Fruit fly (Drosophila melanogaster) whole organism, embryonic: Measurements from ENCODE around the gene Pi4KIIalpha.
A peak's percentile ranks its signal among the peaks of the same experiment; 100 is the strongest.

Source experiments
- CG11085 ChIP-seq: fragments of 200-800 bp; sonication (Bioruptor generic); IDR thresholded peaks from 2 replicates; pipeline ENCODE4 v1.3.6; 2022; ENCODE audit warnings: missing biosample characterization, missing genetic modification characterization
- CG14710 ChIP-seq: fragments of 200-800 bp; sonication (Bioruptor generic); optimal IDR thresholded peaks from 3 replicates; lab custom pipeline; 2019; ENCODE audit warnings: missing biosample characterization, mild to moderate bottlenecking, missing genetic modification characterization, moderate library complexity
- CG15601 ChIP-seq: fragments of 200-800 bp; sonication (Bioruptor generic); optimal IDR thresholded peaks from 3 replicates; lab custom pipeline; 2019; ENCODE audit warnings: missing biosample characterization, mild to moderate bottlenecking, missing genetic modification characterization, moderate library complexity
- CG17359 ChIP-seq: fragments of 200-800 bp; sonication (Bioruptor generic); optimal IDR thresholded peaks from 3 replicates; lab custom pipeline; 2018; ENCODE audit warnings: missing biosample characterization, mild to moderate bottlenecking, missing genetic modification characterization, moderate library complexity
- CG17802 ChIP-seq: fragments of 200-800 bp; sonication (Bioruptor generic); optimal IDR thresholded peaks from 2 replicates; lab custom pipeline; 2018; ENCODE audit warnings: missing biosample characterization, mild to moderate bottlenecking, missing genetic modification characterization, moderate library complexity
- CG1792 ChIP-seq: fragments of 200-800 bp; sonication (Bioruptor generic); optimal IDR thresholded peaks from 2 replicates; lab custom pipeline; 2016; ENCODE audit warnings: missing biosample characterization, missing genetic modification characterization
- CG2199 ChIP-seq: fragments of 200-800 bp; sonication (Bioruptor generic); IDR thresholded peaks from 3 replicates; pipeline ENCODE4 v1.3.6; 2022; ENCODE audit warnings: missing biosample characterization, missing genetic modification characterization
- CG2678 ChIP-seq: fragments of 200-800 bp; sonication (Bioruptor generic); optimal IDR thresholded peaks from 3 replicates; lab custom pipeline; 2019; ENCODE audit warnings: missing biosample characterization, mild to moderate bottlenecking, missing genetic modification characterization, moderate library complexity
- CG2875 ChIP-seq: fragments of 200-800 bp; sonication (Bioruptor generic); optimal IDR thresholded peaks from 2 replicates; lab custom pipeline; 2017; ENCODE audit warnings: missing biosample characterization, mild to moderate bottlenecking, missing genetic modification characterization, missing genetic modification reagents
- CG30431 ChIP-seq: fragments of 200-800 bp; sonication (Bioruptor generic); optimal IDR thresholded peaks from 2 replicates; lab custom pipeline; 2017; ENCODE audit warnings: missing biosample characterization, missing genetic modification characterization
- CG31441 ChIP-seq: fragments of 200-800 bp; sonication (Bioruptor generic); IDR thresholded peaks from 2 replicates; pipeline ENCODE4 v1.3.6; 2022; ENCODE audit warnings: missing biosample characterization, missing genetic modification characterization
- CG33213 ChIP-seq: fragments of 200-800 bp; sonication (Bioruptor generic); optimal IDR thresholded peaks from 3 replicates; lab custom pipeline; 2016; ENCODE audit warnings: missing biosample characterization, missing genetic modification characterization
- CG34376 ChIP-seq: fragments of 200-800 bp; sonication (Bioruptor generic); optimal IDR thresholded peaks from 2 replicates; lab custom pipeline; 2018; ENCODE audit warnings: missing biosample characterization, mild to moderate bottlenecking, missing genetic modification characterization
- CG6175 ChIP-seq: fragments of 200-800 bp; sonication (Bioruptor generic); IDR thresholded peaks from 3 replicates; pipeline ENCODE4 v1.3.6; 2022; ENCODE audit warnings: missing biosample characterization, missing genetic modification characterization
- CG6791 ChIP-seq: fragments of 200-800 bp; sonication (Bioruptor generic); IDR thresholded peaks from 3 replicates; pipeline ENCODE4 v1.3.6; 2022; ENCODE audit warnings: missing biosample characterization, missing genetic modification characterization; ENCODE audit not compliant: partially characterized antibody
- CG7372 ChIP-seq: fragments of 200-800 bp; sonication (Bioruptor generic); IDR thresholded peaks from 2 replicates; pipeline ENCODE4 v1.3.6; 2022; ENCODE audit warnings: missing biosample characterization, missing genetic modification characterization
- CoRest ChIP-seq: fragments of 200-800 bp; sonication (Bioruptor generic); optimal IDR thresholded peaks from 3 replicates; lab custom pipeline; 2018; ENCODE audit warnings: missing biosample characterization, mild to moderate bottlenecking, missing genetic modification characterization, moderate library complexity
- D19B ChIP-seq: fragments of 200-800 bp; sonication (Bioruptor generic); optimal IDR thresholded peaks from 2 replicates; lab custom pipeline; 2017; ENCODE audit warnings: missing biosample characterization, mild to moderate bottlenecking, missing genetic modification characterization
- Hmr ChIP-seq: fragments of 200-800 bp; sonication (Bioruptor generic); optimal IDR thresholded peaks from 3 replicates; lab custom pipeline; 2017; ENCODE audit warnings: mild to moderate bottlenecking, missing biosample characterization, missing genetic modification reagents, missing genetic modification characterization
- Hr39 ChIP-seq: fragments of >200 bp; optimal IDR thresholded peaks from 2 replicates; lab custom pipeline; 2017
- Hr78 ChIP-seq, 2 experiments: fragments of 200-800 bp in 1 of 2; fragments of >200 bp in 1 of 2; sonication (Bioruptor generic) in 1 of 2; optimal IDR thresholded peaks; 2 replicates each; lab custom pipeline; 2017 to 2019; ENCODE audit warnings: missing biosample characterization in 2 of 2, missing genetic modification characterization in 2 of 2, mild to moderate bottlenecking in 1 of 2, moderate library complexity in 1 of 2
- Lim3 ChIP-seq: fragments of 200-800 bp; sonication (Bioruptor generic); IDR thresholded peaks from 2 replicates; pipeline ENCODE4 v1.3.6; 2022; ENCODE audit warnings: missing biosample characterization, missing genetic modification characterization
- Med ChIP-seq: fragments of 200-800 bp; sonication (Bioruptor generic); peaks from one replicate; lab custom pipeline; 2016; ENCODE audit warnings: missing biosample characterization, missing genetic modification characterization, mild to moderate bottlenecking, inconsistent platforms, moderate library complexity
- NC2α ChIP-seq: fragments of 200-800 bp; sonication (Bioruptor generic); optimal IDR thresholded peaks from 2 replicates; lab custom pipeline; 2016; ENCODE audit warnings: missing biosample characterization, missing genetic modification characterization
- NC2β ChIP-seq: fragments of 200-800 bp; sonication (Bioruptor generic); optimal IDR thresholded peaks from 2 replicates; lab custom pipeline; 2016; ENCODE audit warnings: missing biosample characterization, missing genetic modification characterization
- Nf-YC ChIP-seq: fragments of 200-800 bp; optimal IDR thresholded peaks from 3 replicates; lab custom pipeline; 2019; ENCODE audit warnings: missing biosample characterization, mild to moderate bottlenecking, missing genetic modification characterization, moderate library complexity
- Optix ChIP-seq: fragments of 200-800 bp; sonication (Bioruptor generic); IDR thresholded peaks from 3 replicates; pipeline ENCODE4 v1.3.6; 2022; ENCODE audit warnings: missing biosample characterization, missing genetic modification characterization
- Poxn ChIP-seq: fragments of 200-800 bp; sonication (Bioruptor generic); IDR thresholded peaks from 2 replicates; pipeline ENCODE4 v1.3.6; 2022; ENCODE audit warnings: missing biosample characterization, missing genetic modification characterization
- Rx ChIP-seq: fragments of 200-800 bp; sonication (Bioruptor generic); IDR thresholded peaks from 2 replicates; pipeline ENCODE4 v1.3.6; 2022; ENCODE audit warnings: missing biosample characterization, missing genetic modification characterization
- Xrp1 ChIP-seq: fragments of 200-800 bp; sonication (Bioruptor generic); IDR thresholded peaks from 2 replicates; pipeline ENCODE4 v1.3.6; 2022; ENCODE audit warnings: missing biosample characterization, missing genetic modification characterization
- ab ChIP-seq: fragments of 200-800 bp; sonication (Bioruptor generic); optimal IDR thresholded peaks from 2 replicates; lab custom pipeline; 2016; ENCODE audit warnings: missing biosample characterization, missing genetic modification characterization
- amos ChIP-seq: fragments of 200-800 bp; sonication (Bioruptor generic); IDR thresholded peaks from 2 replicates; pipeline ENCODE4 v1.3.6; 2022; ENCODE audit warnings: missing biosample characterization, missing genetic modification characterization; ENCODE audit not compliant: partially characterized antibody
- cas ChIP-seq: fragments of 200-800 bp; sonication (Bioruptor generic); IDR thresholded peaks from 2 replicates; pipeline ENCODE4 v1.3.6; 2022; ENCODE audit warnings: missing biosample characterization, missing genetic modification characterization
- crp ChIP-seq, 2 experiments: fragments of 200-800 bp; sonication (Bioruptor generic); optimal IDR thresholded peaks; 2 replicates in 1 of 2; 3 replicates in 1 of 2; lab custom pipeline; 2017; ENCODE audit warnings: missing biosample characterization in 2 of 2, missing genetic modification characterization in 2 of 2, mild to moderate bottlenecking in 1 of 2, moderate library complexity in 1 of 2
- dati ChIP-seq: fragments of 200-800 bp; sonication (Bioruptor generic); IDR thresholded peaks from 2 replicates; pipeline ENCODE4 v1.3.6; 2022; ENCODE audit warnings: missing biosample characterization, missing genetic modification characterization
- dmrt99B ChIP-seq: fragments of 200-800 bp; sonication (Bioruptor generic); optimal IDR thresholded peaks from 2 replicates; lab custom pipeline; 2018; ENCODE audit warnings: missing biosample characterization, mild to moderate bottlenecking, missing genetic modification characterization, moderate library complexity
- en ChIP-seq: fragments of 200-800 bp; sonication (Bioruptor generic); optimal IDR thresholded peaks from 2 replicates; lab custom pipeline; 2016; ENCODE audit warnings: missing biosample characterization, missing genetic modification characterization
- fru ChIP-seq: fragments of >200 bp; optimal IDR thresholded peaks from 2 replicates; lab custom pipeline; 2017
- gsb ChIP-seq: fragments of 200-800 bp; sonication (Bioruptor generic); IDR thresholded peaks from 2 replicates; pipeline ENCODE4 v1.3.6; 2022; ENCODE audit warnings: missing biosample characterization, missing genetic modification characterization
- knrl ChIP-seq: fragments of 200-800 bp; sonication (Bioruptor generic); IDR thresholded peaks from 3 replicates; pipeline ENCODE4 v1.3.6; 2022; ENCODE audit warnings: missing biosample characterization, missing genetic modification characterization; ENCODE audit not compliant: partially characterized antibody
- lola ChIP-seq, 3 experiments: fragments of >200 bp in 2 of 3; fragments of 200-800 bp in 1 of 3; sonication (Bioruptor generic) in 1 of 3; optimal IDR thresholded peaks; 2 replicates each; lab custom pipeline; 2017 to 2019; ENCODE audit warnings: missing biosample characterization in 3 of 3, missing genetic modification characterization in 3 of 3, mild to moderate bottlenecking in 1 of 3, moderate library complexity in 1 of 3
- maf-S ChIP-seq: fragments of 200-800 bp; sonication (Bioruptor generic); optimal IDR thresholded peaks from 2 replicates; lab custom pipeline; 2016; ENCODE audit warnings: missing biosample characterization, missing genetic modification characterization
- peb ChIP-seq: fragments of 200-800 bp; sonication (Bioruptor generic); IDR thresholded peaks from 2 replicates; pipeline ENCODE4 v1.3.6; 2022; ENCODE audit warnings: missing biosample characterization, missing genetic modification characterization
- pita ChIP-seq: fragments of 200-800 bp; sonication (Bioruptor generic); optimal IDR thresholded peaks from 2 replicates; lab custom pipeline; 2017; ENCODE audit warnings: missing biosample characterization, mild to moderate bottlenecking, missing genetic modification characterization
- pnt ChIP-seq: fragments of 200-800 bp; sonication (Bioruptor generic); optimal IDR thresholded peaks from 3 replicates; lab custom pipeline; 2016; ENCODE audit warnings: missing biosample characterization, missing genetic modification characterization
- rib ChIP-seq: fragments of 200-800 bp; sonication (Bioruptor generic); IDR thresholded peaks from 2 replicates; pipeline ENCODE4 v1.3.6; 2022; ENCODE audit warnings: missing biosample characterization, missing genetic modification characterization
- sens ChIP-seq: fragments of 200-800 bp; sonication (Bioruptor generic); peaks from one replicate; lab custom pipeline; 2016; ENCODE audit warnings: missing biosample characterization, missing genetic modification characterization
- sna ChIP-seq: fragments of 200-800 bp; sonication (Bioruptor generic); IDR thresholded peaks from 2 replicates; pipeline ENCODE4 v1.3.6; 2022; ENCODE audit warnings: missing biosample characterization, missing genetic modification characterization; ENCODE audit not compliant: partially characterized antibody
- tap ChIP-seq: fragments of 200-800 bp; optimal IDR thresholded peaks from 3 replicates; lab custom pipeline; 2019; ENCODE audit warnings: missing biosample characterization, mild to moderate bottlenecking, missing genetic modification characterization, moderate library complexity
- unpg ChIP-seq: fragments of 200-800 bp; sonication (Bioruptor generic); optimal IDR thresholded peaks from 3 replicates; lab custom pipeline; 2018; ENCODE audit warnings: missing biosample characterization, mild to moderate bottlenecking, missing genetic modification characterization, moderate library complexity

The Pi4KIIalpha gene

DNA sequence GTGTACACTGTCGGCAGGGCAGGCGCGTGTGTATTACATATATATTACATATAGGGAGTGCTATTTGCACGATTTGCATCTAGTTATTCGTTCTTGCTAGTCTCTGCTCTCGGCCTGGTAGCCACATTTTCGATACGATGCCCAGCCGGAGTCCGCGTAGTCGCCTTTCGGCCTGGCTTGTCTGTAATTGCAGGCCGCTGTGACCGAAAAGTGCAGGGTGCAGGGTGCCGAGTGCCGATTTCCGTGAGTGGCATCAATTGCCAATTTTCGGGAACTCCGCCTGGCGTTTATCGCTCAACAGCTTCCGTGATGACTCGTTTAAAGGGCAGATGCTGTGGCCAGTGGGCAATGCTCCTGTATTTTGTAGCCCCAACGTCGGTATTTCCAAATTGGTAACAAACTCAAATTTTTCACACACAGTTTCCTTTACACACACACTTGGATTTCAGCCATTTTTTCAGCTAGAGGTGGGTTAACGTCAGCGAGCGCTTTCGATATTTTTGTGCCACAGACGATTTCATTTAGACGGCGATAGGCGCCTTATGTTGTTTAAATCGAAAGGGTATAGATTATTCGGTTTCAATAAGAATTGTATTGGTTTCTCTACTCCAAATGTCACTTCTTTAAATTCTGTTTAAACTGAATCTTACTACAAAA is 24.5 kb upstream of the Pi4KIIalpha start, which contains the start of gene CG2926 (continued):
- TF ChIP-seq Rx (GFP tag; lab: Robert Waterston, UW), result no peak
- no peak for TF ChIP-seq CG6175 (GFP tag; lab: Robert Waterston, UW)
- no peak for TF ChIP-seq CG17359 (tag; lab: Kevin White, UChicago)
- no peak for TF ChIP-seq peb (GFP tag; lab: Robert Waterston, UW)
- TF ChIP-seq crp (GFP tag; optimal IDR thresholded peaks at IDR 0.05; lab: Kevin White, UChicago), result peak in 1 of 2 experiments; percentile 33
- TF ChIP-seq CG15601, result no peak
- TF ChIP-seq Lim3 (GFP tag; lab: Robert Waterston, UW), result no peak
- peak; percentile 93 for TF ChIP-seq amos (GFP tag; lab: Robert Waterston, UW)
- TF ChIP-seq knrl, result peak; percentile 89
- no peak for TF ChIP-seq NC2α (GFP tag; lab: Kevin White, UChicago)
- no peak for TF ChIP-seq Hr78 (GFP tag; optimal IDR thresholded peaks at IDR 0.05; lab: Kevin White, UChicago)
- TF ChIP-seq CG33213 (GFP tag; lab: Kevin White, UChicago), result peak; percentile 40
- no peak for TF ChIP-seq dati
- TF ChIP-seq Hr39 (lab: Kevin White, UChicago), result no peak
- no peak for TF ChIP-seq dmrt99B (tag; lab: Kevin White, UChicago)
- no peak for TF ChIP-seq CG31441 (GFP tag; lab: Robert Waterston, UW)
- TF ChIP-seq unpg (GFP tag; lab: Kevin White, UChicago), result no peak
- TF ChIP-seq D19B (GFP tag; lab: Kevin White, UChicago), result no peak
- TF ChIP-seq Poxn (GFP tag; lab: Robert Waterston, UW), result no peak
- no peak for TF ChIP-seq cas (GFP tag; lab: Robert Waterston, UW)
- no peak for TF ChIP-seq en (GFP tag; lab: Kevin White, UChicago)
- 0 out of 2 replicates have a peak, but pooled peaks have one; percentile 5 for TF ChIP-seq gsb (GFP tag; lab: Robert Waterston, UW)
- TF ChIP-seq maf-S (GFP tag; lab: Kevin White, UChicago), result peak; percentile 20
- TF ChIP-seq CG17802 (tag; lab: Kevin White, UChicago), result peak; percentile 48
- peak; percentile 57 for TF ChIP-seq rib (GFP tag; lab: Robert Waterston, UW)
- peak; percentile 30; the same call in 1 of the 2 replicates for TF ChIP-seq CG11085 (GFP tag; lab: Robert Waterston, UW)
- TF ChIP-seq CG1792, result no peak
- TF ChIP-seq CG34376 (GFP tag; lab: Kevin White, UChicago), result peak; percentile 15
- peak; percentile 94 for TF ChIP-seq CG6791 (GFP tag; lab: Robert Waterston, UW)
- no peak for TF ChIP-seq CG2875 (GFP tag; lab: Kevin White, UChicago)
- TF ChIP-seq CG30431 (GFP tag; lab: Kevin White, UChicago), result no peak
- no peak for TF ChIP-seq CG2678 (tag; lab: Kevin White, UChicago)
- TF ChIP-seq CoRest (tag; lab: Kevin White, UChicago), result no peak
- TF ChIP-seq ab, result no peak
- no peak for TF ChIP-seq lola (GFP tag; optimal IDR thresholded peaks at IDR 0.05; lab: Kevin White, UChicago)
- no peak for TF ChIP-seq sens
- no peak for TF ChIP-seq pita (GFP tag; lab: Kevin White, UChicago)
- TF ChIP-seq Hmr (GFP tag; lab: Kevin White, UChicago), result no peak
- TF ChIP-seq Optix (GFP tag; lab: Robert Waterston, UW), result 0 out of 3 replicates have a peak, but pooled peaks have one; percentile 20
- no peak for TF ChIP-seq CG2199
- peak; percentile 25; the same call in 1 of the 2 replicates for TF ChIP-seq CG7372 (GFP tag; lab: Robert Waterston, UW)
- TF ChIP-seq Med (GFP tag; lab: Kevin White, UChicago), result peak; percentile 92
- TF ChIP-seq pnt (GFP tag; lab: Kevin White, UChicago), result peak; percentile 33
- TF ChIP-seq NC2β (GFP tag; lab: Kevin White, UChicago), result peak; percentile 34
- 0 out of 2 replicates have a peak, but pooled peaks have one; percentile 15 for TF ChIP-seq Xrp1
- peak; percentile 68 for TF ChIP-seq CG14710
- TF ChIP-seq Nf-YC, result no peak
- TF ChIP-seq tap (tag; lab: Kevin White, UChicago), result no peak
- TF ChIP-seq sna (GFP tag; lab: Robert Waterston, UW), result peak; percentile 59
- no peak for TF ChIP-seq fru
